Worm (Caenorhabditis elegans): ENCODE results near the gene cdd-2.
A peak's percentile ranks its signal among the peaks of the same experiment; 100 is the strongest.

Gene cdd-2

ce11 chrIV:7547843-7548578 lies at the start of gene cdd-2, which contains the start of gene oef-1:
cdd-2 (minus strand) TSS chrIV:7547893.
oef-1 (plus strand) TSS chrIV:7548417.
- TF ChIP-seq ztf-4 (tag; optimal IDR thresholded peaks at IDR 0.05) = no peak
- TF ChIP-seq skn-1 (tag; optimal IDR thresholded peaks at IDR 0.05) = no peak
- no peak for TF ChIP-seq sma-9 (GFP tag; optimal IDR thresholded peaks at IDR 0.05)
- no peak for TF ChIP-seq sma-9 (tag; optimal IDR thresholded peaks at IDR 0.05)
- TF ChIP-seq Y55F3AM.14 (GFP tag; optimal IDR thresholded peaks at IDR 0.05) = no peak

ce11 chrIV:7588631-7589030 lies 40.9 kb upstream of the cdd-2 start, which contains the start of gene cla-1:
cla-1 (plus strand) TSS chrIV:7588931.
- no peak for TF ChIP-seq R02D3.7 (tag; optimal IDR thresholded peaks at IDR 0.05)
- no peak for TF ChIP-seq zag-1 (tag; optimal IDR thresholded peaks at IDR 0.05)
- no peak for TF ChIP-seq dmd-4 (tag; optimal IDR thresholded peaks at IDR 0.05)
- peak; percentile 46 for TF ChIP-seq unc-55 (GFP tag; optimal IDR thresholded peaks at IDR 0.05)
- TF ChIP-seq skn-1 (tag; optimal IDR thresholded peaks at IDR 0.05) = no peak
- TF ChIP-seq sem-4 (tag; optimal IDR thresholded peaks at IDR 0.05) = peak; percentile 45

- no peak for TF ChIP-seq nhr-10 (tag; optimal IDR thresholded peaks at IDR 0.05)
- TF ChIP-seq C34F6.9 (tag; optimal IDR thresholded peaks at IDR 0.05) = no peak
- no peak for TF ChIP-seq nhr-21 (tag; optimal IDR thresholded peaks at IDR 0.05)
- TF ChIP-seq ztf-4 (tag; optimal IDR thresholded peaks at IDR 0.05) = no peak
Observed at ce11 chrIV:7586972-7587371, 39.3 kb upstream of the cdd-2 start.

- peak; percentile 69 for TF ChIP-seq unc-55 (GFP tag; optimal IDR thresholded peaks at IDR 0.05)
- TF ChIP-seq C34F6.9 (tag; optimal IDR thresholded peaks at IDR 0.05) = peak; percentile 40
- peak; percentile 30 for TF ChIP-seq zag-1 (tag; optimal IDR thresholded peaks at IDR 0.05)
- no peak for TF ChIP-seq nhr-237 (tag; optimal IDR thresholded peaks at IDR 0.05)
- TF ChIP-seq lsy-2 (tag; optimal IDR thresholded peaks at IDR 0.05) = peak in 1 of 2 experiments; percentile 10
- TF ChIP-seq crh-2 (tag; optimal IDR thresholded peaks at IDR 0.05) = no peak
Observed at ce11 chrIV:7585273-7585882, 37.7 kb upstream of the cdd-2 start.

ce11 chrIV:7580062-7580614 lies 32.4 kb upstream of the cdd-2 start, which contains the start of the genes cec-5 and nol-10:
cec-5 (minus strand) TSS chrIV:7580112.
nol-10 (plus strand) TSS chrIV:7580597.
- TF ChIP-seq ztf-4 (tag; optimal IDR thresholded peaks at IDR 0.05) = peak; percentile 13
- no peak for TF ChIP-seq skn-1 (tag; optimal IDR thresholded peaks at IDR 0.05)
- peak; percentile 9 for TF ChIP-seq ceh-82 (tag; optimal IDR thresholded peaks at IDR 0.05)
- peak; percentile 77 for TF ChIP-seq fos-1 (tag; optimal IDR thresholded peaks at IDR 0.05)
- peak; percentile 91 for TF ChIP-seq C34F6.9 (tag; optimal IDR thresholded peaks at IDR 0.05)
- peak; percentile 70 for TF ChIP-seq lin-11 (tag; optimal IDR thresholded peaks at IDR 0.05)
- peak; percentile 57 for TF ChIP-seq sma-3 (GFP tag; optimal IDR thresholded peaks at IDR 0.05)
- TF ChIP-seq nhr-6 (tag; optimal IDR thresholded peaks at IDR 0.05) = peak; percentile 48
- peak; percentile 96 for TF ChIP-seq unc-55 (GFP tag; optimal IDR thresholded peaks at IDR 0.05)
- TF ChIP-seq ZK546.5 (tag; optimal IDR thresholded peaks at IDR 0.05) = no peak
- peak; percentile 90 for TF ChIP-seq lin-13 (GFP tag; optimal IDR thresholded peaks at IDR 0.05)
- no peak for TF ChIP-seq ztf-11 (tag; optimal IDR thresholded peaks at IDR 0.05)
- no peak for TF ChIP-seq nhr-12 (tag; optimal IDR thresholded peaks at IDR 0.05)
- TF ChIP-seq unc-62 (GFP tag; optimal IDR thresholded peaks at IDR 0.05) = no peak
- TF ChIP-seq mdl-1 (tag; optimal IDR thresholded peaks at IDR 0.05) = peak in 1 of 2 experiments; percentile 9
- TF ChIP-seq nhr-25 (tag; optimal IDR thresholded peaks at IDR 0.05) = peak; percentile 79
- peak; percentile 86 for TF ChIP-seq crh-2 (tag; optimal IDR thresholded peaks at IDR 0.05)
- TF ChIP-seq egl-27 (tag; optimal IDR thresholded peaks at IDR 0.05) = peak; percentile 13
- peak; percentile 31 for TF ChIP-seq sma-9 (GFP tag; optimal IDR thresholded peaks at IDR 0.05)
- TF ChIP-seq sma-9 (tag; optimal IDR thresholded peaks at IDR 0.05) = no peak
- TF ChIP-seq unc-39 (tag; optimal IDR thresholded peaks at IDR 0.05) = no peak
- TF ChIP-seq gmeb-1 (tag; optimal IDR thresholded peaks at IDR 0.05) = peak; percentile 60
- TF ChIP-seq snpc-4 (tag; optimal IDR thresholded peaks at IDR 0.05) = peak; percentile 53
- TF ChIP-seq mab-5 (tag; optimal IDR thresholded peaks at IDR 0.05) = peak; percentile 42
- peak; percentile 85 for TF ChIP-seq nhr-129 (tag; optimal IDR thresholded peaks at IDR 0.05)
- TF ChIP-seq dmd-4 (tag; optimal IDR thresholded peaks at IDR 0.05) = no peak
- TF ChIP-seq ceh-16 (tag; optimal IDR thresholded peaks at IDR 0.05) = no peak
- TF ChIP-seq lsy-2 (tag; optimal IDR thresholded peaks at IDR 0.05) = peak; percentile 56 to 86
- peak; percentile 43 for TF ChIP-seq nhr-21 (tag; optimal IDR thresholded peaks at IDR 0.05)
- peak; percentile 92 for TF ChIP-seq sem-4 (tag; optimal IDR thresholded peaks at IDR 0.05)
- peak; percentile 33 for TF ChIP-seq blmp-1 (tag; optimal IDR thresholded peaks at IDR 0.05; ENCODE audit: insufficient read depth)
- TF ChIP-seq zag-1 (tag; optimal IDR thresholded peaks at IDR 0.05) = peak; percentile 78
- no peak for TF ChIP-seq mbf-1 (tag; optimal IDR thresholded peaks at IDR 0.05)
- peak; percentile 84 for TF ChIP-seq F13H6.1 (tag; optimal IDR thresholded peaks at IDR 0.05)
- TF ChIP-seq nhr-11 (tag; optimal IDR thresholded peaks at IDR 0.05) = no peak
